Worm (Caenorhabditis elegans) whole organism, L2 larva: ENCODE measurements around the gene Y7A5A.9.

Experiments used
- F13H6.1 ChIP-seq: sonication (generic microtip); optimal IDR thresholded peaks from 2 replicates; lab custom pipeline; 2016; ENCODE audit warnings: missing genetic modification characterization, missing compliant biosample characterization
- Y55F3AM.14 ChIP-seq: fragments of 200-800 bp; sonication (Bioruptor generic); optimal IDR thresholded peaks from 2 replicates; lab custom pipeline; 2018; ENCODE audit warnings: mild to moderate bottlenecking, missing genetic modification characterization, missing compliant biosample characterization
- ama-1 ChIP-seq: fragments of 150-350 bp; optimal IDR thresholded peaks from 2 replicates; lab custom pipeline; 2018; ENCODE audit warnings: inconsistent platforms
- blmp-1 ChIP-seq: sonication (generic microtip); optimal IDR thresholded peaks from 2 replicates; lab custom pipeline; 2017; ENCODE audit warnings: missing genetic modification characterization, mild to moderate bottlenecking, missing compliant biosample characterization, antibody characterized with exemption, moderate library complexity; ENCODE audit not compliant: insufficient read depth
- ceh-82 ChIP-seq: fragments of 150-350 bp; optimal IDR thresholded peaks from 2 replicates; lab custom pipeline; 2014; ENCODE audit warnings: missing biosample characterization, missing genetic modification characterization
- crh-2 ChIP-seq: sonication (generic microtip); optimal IDR thresholded peaks from 2 replicates; lab custom pipeline; 2017; ENCODE audit warnings: missing biosample characterization, missing genetic modification characterization
- egl-27 ChIP-seq: sonication (generic microtip); optimal IDR thresholded peaks from 3 replicates; lab custom pipeline; 2017; ENCODE audit warnings: missing biosample characterization, missing genetic modification reagents, missing genetic modification characterization
- elt-3 ChIP-seq: sonication (generic microtip); optimal IDR thresholded peaks from 2 replicates; lab custom pipeline; 2017; ENCODE audit warnings: missing biosample characterization, missing genetic modification characterization
- fos-1 ChIP-seq: fragments of 150-350 bp; optimal IDR thresholded peaks from 2 replicates; lab custom pipeline; 2014; ENCODE audit warnings: missing biosample characterization, missing genetic modification characterization
- gmeb-1 ChIP-seq: fragments of 150-350 bp; optimal IDR thresholded peaks from 2 replicates; lab custom pipeline; 2014; ENCODE audit warnings: missing biosample characterization, missing genetic modification characterization
- lin-11 ChIP-seq: fragments of 150-350 bp; sonication (generic microtip); optimal IDR thresholded peaks from 2 replicates; lab custom pipeline; 2014; ENCODE audit warnings: missing biosample characterization, missing genetic modification characterization, inconsistent platforms, mixed read lengths
- lin-39 ChIP-seq: fragments of 150-350 bp; optimal IDR thresholded peaks from 2 replicates; lab custom pipeline; 2014; ENCODE audit warnings: missing biosample characterization, missing genetic modification reagents, missing genetic modification characterization
- lsy-2 ChIP-seq, 2 experiments: fragments of 150-350 bp in 1 of 2; sonication (generic microtip) in 1 of 2; optimal IDR thresholded peaks; 2 replicates each; lab custom pipeline; 2014 to 2017; ENCODE audit warnings: missing biosample characterization in 2 of 2, missing genetic modification characterization in 2 of 2
- mbf-1 ChIP-seq: sonication (generic microtip); optimal IDR thresholded peaks from 2 replicates; lab custom pipeline; 2017; ENCODE audit warnings: missing biosample characterization, missing genetic modification characterization
- mdl-1 ChIP-seq, 2 experiments: fragments of 150-350 bp in 1 of 2; sonication (generic microtip) in 1 of 2; optimal IDR thresholded peaks; 2 replicates each; lab custom pipeline; 2017; ENCODE audit warnings: missing biosample characterization in 2 of 2, missing genetic modification characterization in 2 of 2
- nhr-11 ChIP-seq: fragments of 150-350 bp; optimal IDR thresholded peaks from 2 replicates; lab custom pipeline; 2014; ENCODE audit warnings: missing biosample characterization, missing genetic modification characterization
- nhr-12 ChIP-seq: fragments of 150-350 bp; optimal IDR thresholded peaks from 2 replicates; lab custom pipeline; 2014; ENCODE audit warnings: missing biosample characterization, missing genetic modification characterization
- nhr-129 ChIP-seq: fragments of 150-350 bp; optimal IDR thresholded peaks from 2 replicates; lab custom pipeline; 2014; ENCODE audit warnings: missing biosample characterization, missing genetic modification characterization
- nhr-21 ChIP-seq: fragments of 150-350 bp; optimal IDR thresholded peaks from 2 replicates; lab custom pipeline; 2014; ENCODE audit warnings: missing biosample characterization, missing genetic modification characterization
- nhr-23 ChIP-seq: fragments of 150-350 bp; optimal IDR thresholded peaks from 2 replicates; lab custom pipeline; 2014; ENCODE audit warnings: missing biosample characterization, missing genetic modification reagents, missing genetic modification characterization
- nhr-237 ChIP-seq: fragments of 150-350 bp; optimal IDR thresholded peaks from 2 replicates; lab custom pipeline; 2014; ENCODE audit warnings: missing biosample characterization, missing genetic modification characterization
- nhr-25 ChIP-seq: fragments of 150-350 bp; sonication (generic microtip); optimal IDR thresholded peaks from 3 replicates; lab custom pipeline; 2014; ENCODE audit warnings: missing biosample characterization, missing genetic modification characterization
- nhr-6 ChIP-seq: fragments of 150-350 bp; optimal IDR thresholded peaks from 2 replicates; lab custom pipeline; 2014; ENCODE audit warnings: missing biosample characterization, missing genetic modification characterization
- nhr-77 ChIP-seq: fragments of 150-350 bp; optimal IDR thresholded peaks from 2 replicates; lab custom pipeline; 2014; ENCODE audit warnings: missing biosample characterization, missing genetic modification characterization
- peb-1 ChIP-seq: fragments of 150-350 bp; optimal IDR thresholded peaks from 2 replicates; lab custom pipeline; 2014; ENCODE audit warnings: missing biosample characterization, missing genetic modification characterization
- sem-4 ChIP-seq: fragments of 150-350 bp; optimal IDR thresholded peaks from 2 replicates; lab custom pipeline; 2014; ENCODE audit warnings: missing biosample characterization, missing genetic modification reagents, missing genetic modification characterization
- sma-3 ChIP-seq: sonication (generic microtip); optimal IDR thresholded peaks from 2 replicates; lab custom pipeline; 2016; ENCODE audit warnings: missing genetic modification reagents, missing genetic modification characterization, missing compliant biosample characterization
- sma-9 ChIP-seq, 2 experiments: fragments of 150-350 bp in 1 of 2; sonication (generic microtip) in 1 of 2; optimal IDR thresholded peaks; 2 replicates each; lab custom pipeline; 2014 to 2016; ENCODE audit warnings: missing genetic modification characterization in 2 of 2, mild to moderate bottlenecking in 1 of 2, missing biosample characterization in 1 of 2, missing compliant biosample characterization in 1 of 2, missing genetic modification reagents in 1 of 2, moderate library complexity in 1 of 2
- snpc-4 ChIP-seq: fragments of 150-350 bp; optimal IDR thresholded peaks from 2 replicates; lab custom pipeline; 2014; ENCODE audit warnings: missing biosample characterization, missing genetic modification characterization
- unc-39 ChIP-seq: fragments of 150-350 bp; optimal IDR thresholded peaks from 2 replicates; lab custom pipeline; 2014; ENCODE audit warnings: missing biosample characterization, missing genetic modification characterization
- unc-55 ChIP-seq: fragments of 150-350 bp; sonication (generic microtip); optimal IDR thresholded peaks from 3 replicates; lab custom pipeline; 2014; ENCODE audit warnings: missing biosample characterization, missing genetic modification reagents, missing genetic modification characterization
- unc-62 ChIP-seq: fragments of 150-350 bp; optimal IDR thresholded peaks from 2 replicates; lab custom pipeline; 2014; ENCODE audit warnings: missing biosample characterization, missing genetic modification reagents, missing genetic modification characterization
- ztf-1 ChIP-seq: fragments of 200-800 bp; sonication (Bioruptor generic); conservative IDR thresholded peaks from 2 replicates; pipeline ENCODE4 v1.3.6; 2022; ENCODE audit warnings: missing genetic modification characterization, missing compliant biosample characterization
- ztf-4 ChIP-seq: fragments of 150-350 bp; optimal IDR thresholded peaks from 2 replicates; lab custom pipeline; 2014; ENCODE audit warnings: missing biosample characterization, missing genetic modification characterization

Gene Y7A5A.9

DNA sequence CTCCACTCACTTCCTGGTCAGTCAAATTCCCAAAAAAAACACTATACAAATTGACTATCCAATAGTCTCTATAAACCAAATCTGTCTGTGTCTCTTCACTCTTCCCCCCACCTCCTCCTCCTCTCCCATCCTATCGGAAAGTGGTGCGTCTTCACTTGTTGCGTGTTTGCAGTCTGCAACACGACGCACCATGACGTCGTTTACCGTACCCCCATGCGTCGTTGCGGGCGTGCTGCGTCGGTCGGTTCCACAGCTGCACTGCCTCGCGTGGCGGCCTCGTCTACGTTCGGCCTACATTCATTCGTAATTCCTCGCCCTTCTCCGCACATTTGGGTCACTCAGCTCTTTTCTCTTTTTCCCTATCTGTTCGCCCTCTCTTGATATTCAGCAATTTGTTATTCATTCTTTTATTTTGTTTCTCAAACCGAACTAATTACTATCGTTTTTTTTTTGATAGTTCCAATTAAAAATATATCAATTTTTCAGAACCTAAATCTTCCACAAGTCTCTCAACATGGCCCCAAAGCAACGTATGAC, 14.2 kb downstream of the Y7A5A.9 start, which contains the start of gene serp-1.1 (continued):
- TF ChIP-seq nhr-23 (tag; lab: Kevin White, UChicago) (no peak), egl-27 (peak; percentile 98), mbf-1 (tag; lab: Kevin White, UChicago) (peak; percentile 13), blmp-1 (tag; lab: Kevin White, UChicago) (peak; percentile 82), F13H6.1 (tag; lab: Kevin White, UChicago) (peak; percentile 99)

DNA sequence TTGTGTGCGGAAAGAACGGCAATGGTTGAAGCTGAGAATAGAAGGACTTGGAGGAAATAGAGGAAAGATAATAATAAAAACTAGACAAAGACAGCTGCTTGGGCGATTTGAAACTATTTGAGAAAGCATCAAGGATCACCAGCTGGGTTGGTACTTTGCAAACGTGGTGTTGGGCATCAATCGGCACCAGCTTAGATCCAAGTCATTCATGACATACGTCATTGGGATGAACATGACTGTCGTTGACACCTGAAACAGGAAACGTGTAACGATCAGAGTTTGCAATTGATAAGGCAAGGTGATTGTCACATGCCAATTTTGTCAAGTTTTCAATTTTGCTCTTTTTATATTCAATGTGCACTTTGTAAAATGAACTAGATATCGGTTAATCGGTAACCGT, 15.5 kb downstream of the Y7A5A.9 start:
- TF ChIP-seq sem-4 (peak; percentile 34), lin-11 (tag; lab: Kevin White, UChicago) (no peak), nhr-23 (tag; lab: Kevin White, UChicago) (no peak), crh-2 (tag; lab: Kevin White, UChicago) (peak; percentile 29), lsy-2 (tag; optimal IDR thresholded peaks at IDR 0.05; lab: Kevin White, UChicago) (peak; percentile 26 to 32), snpc-4 (tag; lab: Kevin White, UChicago) (no peak), lin-39 (tag; lab: Kevin White, UChicago) (no peak), fos-1 (tag; lab: Kevin White, UChicago) (peak; percentile 60), nhr-6 (tag; lab: Kevin White, UChicago) (no peak), nhr-21 (tag; lab: Kevin White, UChicago) (peak; percentile 27), F13H6.1 (tag; lab: Kevin White, UChicago) (peak; percentile 1), peb-1 (tag; lab: Kevin White, UChicago) (no peak), gmeb-1 (peak; percentile 4), sma-3 (peak; percentile 23), nhr-25 (tag; lab: Kevin White, UChicago) (no peak), sma-9 (GFP tag; optimal IDR thresholded peaks at IDR 0.05; lab: Kevin White, UChicago) (peak; percentile 73), sma-9 (tag; optimal IDR thresholded peaks at IDR 0.05; lab: Kevin White, UChicago) (no peak), blmp-1 (tag; lab: Kevin White, UChicago) (no peak), nhr-129 (tag; lab: Kevin White, UChicago) (peak; percentile 29), nhr-11 (tag; lab: Kevin White, UChicago) (no peak)
- TF ChIP-seq, all 48 proteins: peak for 10

DNA sequence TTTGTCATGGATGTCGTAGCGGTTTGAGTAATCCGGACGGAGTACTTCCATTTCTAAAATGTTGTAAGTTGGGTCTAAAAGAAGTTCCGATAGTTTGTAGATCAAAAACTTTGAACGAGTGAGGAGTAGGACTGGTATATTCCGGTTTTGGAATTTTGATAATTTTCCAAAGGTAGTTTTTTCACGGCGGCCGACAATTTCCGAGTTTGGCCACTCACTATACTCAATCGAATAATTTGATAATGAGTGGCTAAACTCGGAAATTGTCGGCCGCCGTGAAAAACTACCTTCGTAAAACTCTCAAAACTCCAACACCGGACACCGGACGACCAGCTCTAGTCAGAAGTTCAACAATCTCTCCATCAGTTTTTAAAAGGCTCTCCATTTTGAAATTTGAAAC, 17.4 kb downstream of the Y7A5A.9 start:
- TF ChIP-seq Y55F3AM.14 = no peak
- TF ChIP-seq mbf-1 (tag; lab: Kevin White, UChicago) = no peak
- no peak for TF ChIP-seq ztf-1 (GFP tag; lab: Robert Waterston, UW)
- no peak for TF ChIP-seq ceh-82
- TF ChIP-seq gmeb-1 = no peak
- TF ChIP-seq unc-62 = no peak
- TF ChIP-seq lsy-2 (tag; optimal IDR thresholded peaks at IDR 0.05; lab: Kevin White, UChicago) = no peak
- TF ChIP-seq unc-39 (tag; lab: Kevin White, UChicago) = no peak
- TF ChIP-seq nhr-11 (tag; lab: Kevin White, UChicago) = no peak
- TF ChIP-seq nhr-77 (tag; lab: Kevin White, UChicago) = no peak
- TF ChIP-seq nhr-129 (tag; lab: Kevin White, UChicago) = no peak
- no peak for TF ChIP-seq ama-1 (lab: Kevin White, UChicago)
- no peak for TF ChIP-seq sma-9 (GFP tag; optimal IDR thresholded peaks at IDR 0.05; lab: Kevin White, UChicago)
- no peak for TF ChIP-seq sma-9 (tag; optimal IDR thresholded peaks at IDR 0.05; lab: Kevin White, UChicago)
- no peak for TF ChIP-seq sem-4
- TF ChIP-seq nhr-12 = no peak
- TF ChIP-seq nhr-25 (tag; lab: Kevin White, UChicago) = no peak

- TF ChIP-seq fos-1 (tag; lab: Kevin White, UChicago) (peak; percentile 16), elt-3 (no peak), ceh-82 (no peak), unc-55 (GFP tag; lab: Kevin White, UChicago) (no peak), sma-3 (no peak), lsy-2 (tag; optimal IDR thresholded peaks at IDR 0.05; lab: Kevin White, UChicago) (no peak), ztf-4 (tag; lab: Kevin White, UChicago) (no peak), nhr-12 (no peak), nhr-77 (tag; lab: Kevin White, UChicago) (no peak), crh-2 (tag; lab: Kevin White, UChicago) (peak; percentile 8), nhr-129 (tag; lab: Kevin White, UChicago) (no peak), sma-9 (GFP tag; optimal IDR thresholded peaks at IDR 0.05; lab: Kevin White, UChicago) (peak; percentile 21), sma-9 (tag; optimal IDR thresholded peaks at IDR 0.05; lab: Kevin White, UChicago) (no peak), nhr-237 (tag; lab: Kevin White, UChicago) (no peak), nhr-21 (tag; lab: Kevin White, UChicago) (no peak), mdl-1 (tag; optimal IDR thresholded peaks at IDR 0.05; lab: Kevin White, UChicago) (no peak), gmeb-1 (no peak)
Observed at ce11 chrX:15846552-15846951, 19.6 kb downstream of the Y7A5A.9 start.
